Fruit fly (Drosophila melanogaster): Measurements from ENCODE around the gene Arpc3B.

The Arpc3B gene

dm6 chrX:17123545-17124203 lies 18.0 kb upstream of the Arpc3B start (continued):
- TF ChIP-seq CG7556 (GFP tag; optimal IDR thresholded peaks at IDR 0.05), result peak; percentile 70
- TF ChIP-seq CG10979 (tag; optimal IDR thresholded peaks at IDR 0.05), result peak; percentile 72
- TF ChIP-seq stc (GFP tag; IDR thresholded peaks at IDR 0.05), result peak; percentile 65
- 0 out of 2 replicates have a peak, but pooled peaks have one; percentile 40 for TF ChIP-seq E2f2 (GFP tag; IDR thresholded peaks at IDR 0.05)
- no peak for TF ChIP-seq dan (GFP tag; IDR thresholded peaks at IDR 0.05)
- no peak for TF ChIP-seq yki (optimal IDR thresholded peaks at IDR 0.05)
- TF ChIP-seq sima (GFP tag; optimal IDR thresholded peaks at IDR 0.05), result no peak
- TF ChIP-seq CG6175 (GFP tag; IDR thresholded peaks at IDR 0.05), result 0 out of 3 replicates have a peak, but pooled peaks have one; percentile 50
- no peak for TF ChIP-seq dati (GFP tag; IDR thresholded peaks at IDR 0.05)
- TF ChIP-seq kni (GFP tag; optimal IDR thresholded peaks at IDR 0.05), result no peak
- no peak for TF ChIP-seq ato (GFP tag; IDR thresholded peaks at IDR 0.05; ENCODE audit: partially characterized antibody)
- peak; percentile 34 for TF ChIP-seq Fer2 (tag; optimal IDR thresholded peaks at IDR 0.05)
- TF ChIP-seq tio (GFP tag; optimal IDR thresholded peaks at IDR 0.05), result peak; percentile 15
- TF ChIP-seq D19B (GFP tag; optimal IDR thresholded peaks at IDR 0.05), result peak; percentile 41
- peak; percentile 9; the same call in 1 of the 2 replicates for TF ChIP-seq Adf1 (GFP tag; IDR thresholded peaks at IDR 0.05)
- TF ChIP-seq CG10654 (GFP tag; optimal IDR thresholded peaks at IDR 0.05), result peak; percentile 27
- TF ChIP-seq CG5180 (GFP tag; optimal IDR thresholded peaks at IDR 0.05), result peak; percentile 64
- no peak for TF ChIP-seq Dp (GFP tag; optimal IDR thresholded peaks at IDR 0.05)
- peak; percentile 84 for TF ChIP-seq unpg (GFP tag; optimal IDR thresholded peaks at IDR 0.05)
- peak; percentile 54; the same call in 1 of the 2 replicates for TF ChIP-seq CG5953 (GFP tag; IDR thresholded peaks at IDR 0.05)
- peak; percentile 11 for TF ChIP-seq vfl (GFP tag; optimal IDR thresholded peaks at IDR 0.05)
- TF ChIP-seq eve (GFP tag; optimal IDR thresholded peaks at IDR 0.05), result peak in 1 of 2 experiments; percentile 87
- no peak for TF ChIP-seq Sin3A (optimal IDR thresholded peaks at IDR 0.05)
- TF ChIP-seq mirr (GFP tag; optimal IDR thresholded peaks at IDR 0.05), result no peak
- TF ChIP-seq cato (GFP tag; optimal IDR thresholded peaks at IDR 0.05; ENCODE audit: borderline replicate concordance), result peak; percentile 31
- TF ChIP-seq sens-2 (GFP tag; IDR thresholded peaks at IDR 0.05), result peak; percentile 72
- TF ChIP-seq usp (GFP tag; optimal IDR thresholded peaks at IDR 0.05), result no peak
- TF ChIP-seq Jarid2 (GFP tag; optimal IDR thresholded peaks at IDR 0.05), result peak; percentile 28
- peak; percentile 34; the same call in 1 of the 3 replicates for TF ChIP-seq croc (GFP tag; conservative IDR thresholded peaks at IDR 0.05)
- TF ChIP-seq Gsc (GFP tag; IDR thresholded peaks at IDR 0.05), result no peak
- no peak for TF ChIP-seq CG17912 (GFP tag; optimal IDR thresholded peaks at IDR 0.05)
- no peak for TF ChIP-seq lbe (GFP tag; optimal IDR thresholded peaks at IDR 0.05)
- no peak for TF ChIP-seq CG8765 (GFP tag; IDR thresholded peaks at IDR 0.05)
- peak; percentile 58 for TF ChIP-seq CG1529 (GFP tag; optimal IDR thresholded peaks at IDR 0.05)
- peak; percentile 74 for TF ChIP-seq E2f1 (GFP tag; IDR thresholded peaks at IDR 0.05)
- peak; percentile 58 for TF ChIP-seq CG12299 (tag; optimal IDR thresholded peaks at IDR 0.05)
- peak; percentile 8 for TF ChIP-seq dm (GFP tag; optimal IDR thresholded peaks at IDR 0.05)
- peak; percentile 20 for TF ChIP-seq CG17802 (tag; optimal IDR thresholded peaks at IDR 0.05)
- TF ChIP-seq CG7963 (GFP tag; IDR thresholded peaks at IDR 0.05; ENCODE audit: partially characterized antibody), result no peak
- TF ChIP-seq Max (GFP tag; optimal IDR thresholded peaks at IDR 0.05), result peak; percentile 25
- peak; percentile 85 for TF ChIP-seq Sox102F (GFP tag; optimal IDR thresholded peaks at IDR 0.05)
- no peak for TF ChIP-seq pzg (GFP tag; optimal IDR thresholded peaks at IDR 0.05)
- TF ChIP-seq Dref (GFP tag; IDR thresholded peaks at IDR 0.05), result no peak
- peak; percentile 92 for TF ChIP-seq sens (GFP tag)
- peak; percentile 52 for TF ChIP-seq Nf-YA (GFP tag; IDR thresholded peaks at IDR 0.05)
- peak; percentile 64 for TF ChIP-seq BtbVII (GFP tag; optimal IDR thresholded peaks at IDR 0.05)
- TF ChIP-seq Rfx (GFP tag; IDR thresholded peaks at IDR 0.05), result peak; percentile 85
- TF ChIP-seq CG11723 (GFP tag; optimal IDR thresholded peaks at IDR 0.05), result peak; percentile 44
- peak; percentile 60 for TF ChIP-seq CrebB (tag; optimal IDR thresholded peaks at IDR 0.05)
- TF ChIP-seq Drgx (GFP tag; IDR thresholded peaks at IDR 0.05), result peak; percentile 46; the same call in 1 of the 2 replicates
- peak; percentile 26 for TF ChIP-seq Kr (GFP tag; optimal IDR thresholded peaks at IDR 0.05)

All from whole organism, embryonic.